Worm (Caenorhabditis elegans) whole organism, L1 larva: ENCODE results near the gene mltn-11.

ENCODE experiments used
- C04F5.9 ChIP-seq: sonication (generic microtip); optimal IDR thresholded peaks from 2 replicates; lab custom pipeline; 2016; ENCODE audit warnings: missing genetic modification characterization, missing compliant biosample characterization
- ceh-8 ChIP-seq: fragments of 200-800 bp; sonication (Bioruptor generic); optimal IDR thresholded peaks from 2 replicates; lab custom pipeline; 2018; ENCODE audit warnings: mild to moderate bottlenecking, missing genetic modification characterization, moderate library complexity, missing compliant biosample characterization
- ets-5 ChIP-seq: fragments of 200-800 bp; sonication (Bioruptor generic); IDR thresholded peaks from 2 replicates; pipeline ENCODE4 v1.3.6; 2022; ENCODE audit warnings: missing genetic modification characterization, missing compliant biosample characterization
- lin-15B ChIP-seq: fragments of 150-350 bp; sonication (generic microtip); optimal IDR thresholded peaks from 3 replicates; lab custom pipeline; 2014; ENCODE audit warnings: missing biosample characterization, missing genetic modification characterization
- nhr-12 ChIP-seq: sonication (generic microtip); optimal IDR thresholded peaks from 2 replicates; lab custom pipeline; 2017; ENCODE audit warnings: missing biosample characterization, missing genetic modification characterization
- snpc-4 ChIP-seq: fragments of 150-350 bp; optimal IDR thresholded peaks from 2 replicates; lab custom pipeline; 2014; ENCODE audit warnings: missing biosample characterization, missing genetic modification characterization

DNA sequence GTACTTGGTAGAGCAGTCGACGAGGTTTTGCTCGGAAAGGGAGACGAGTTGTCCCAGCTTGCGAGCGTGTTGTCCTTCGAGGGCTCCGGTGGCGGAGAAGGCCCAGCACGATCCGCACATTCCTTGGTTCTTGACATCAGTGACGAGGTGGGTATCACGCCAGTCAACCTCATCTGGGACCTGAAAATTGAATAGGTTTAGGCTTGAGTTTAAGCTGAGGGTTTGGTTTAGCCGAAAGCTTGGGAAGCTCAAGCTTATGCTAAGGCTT is 42.3 kb upstream of the mltn-11 start:
- TF ChIP-seq ceh-8 (no peak), C04F5.9 (tag; lab: Kevin White, UChicago) (no peak), snpc-4 (tag; lab: Kevin White, UChicago) (no peak), lin-15B (tag; lab: Kevin White, UChicago) (no peak), ets-5 (GFP tag; lab: Robert Waterston, UW) (no peak), nhr-12 (no peak)
